Fruit fly (Drosophila melanogaster): ENCODE measurements around the gene Pgant6.

The Pgant6 gene

DNA sequence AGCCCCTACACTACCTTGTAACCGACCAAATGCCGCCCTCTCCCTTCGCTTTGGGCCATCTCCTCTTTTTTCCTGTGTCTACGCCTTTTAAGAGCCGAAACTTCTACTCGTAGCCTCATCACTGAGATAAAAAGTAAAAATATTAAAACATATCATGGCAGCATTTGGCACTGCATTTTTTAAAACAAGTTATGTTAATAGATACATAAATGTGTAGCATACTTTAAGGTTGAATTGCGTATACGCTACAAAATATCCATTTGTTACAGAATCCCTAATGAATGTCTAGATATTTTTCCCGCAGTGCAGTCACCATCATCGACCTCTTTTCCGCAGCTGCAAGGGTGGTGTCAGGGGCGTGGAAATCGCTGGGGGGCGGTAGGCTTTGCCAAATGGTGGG lies 40.9 kb downstream of the Pgant6 start (continued):
- no peak for TF ChIP-seq CG4328 (GFP tag; optimal IDR thresholded peaks at IDR 0.05)
- no peak for TF ChIP-seq Sin3A (optimal IDR thresholded peaks at IDR 0.05)
- no peak for TF ChIP-seq CG1792 (GFP tag; optimal IDR thresholded peaks at IDR 0.05)
- TF ChIP-seq CG30431 (GFP tag; optimal IDR thresholded peaks at IDR 0.05) = no peak
- TF ChIP-seq Dad (GFP tag; optimal IDR thresholded peaks at IDR 0.05) = no peak
- no peak for TF ChIP-seq pros (GFP tag; optimal IDR thresholded peaks at IDR 0.05)
- TF ChIP-seq h (optimal IDR thresholded peaks at IDR 0.05) = no peak
- no peak for TF ChIP-seq CG12071 (GFP tag; optimal IDR thresholded peaks at IDR 0.05)
- TF ChIP-seq unpg (GFP tag; optimal IDR thresholded peaks at IDR 0.05) = peak; percentile 32
- TF ChIP-seq CG6683 (GFP tag; optimal IDR thresholded peaks at IDR 0.05) = peak; percentile 16
- no peak for TF ChIP-seq Vsx1 (GFP tag; optimal IDR thresholded peaks at IDR 0.05)
- no peak for TF ChIP-seq p53 (GFP tag; optimal IDR thresholded peaks at IDR 0.05)
- TF ChIP-seq bowl (GFP tag; IDR thresholded peaks at IDR 0.05) = no peak
- TF ChIP-seq pzg (GFP tag; optimal IDR thresholded peaks at IDR 0.05) = no peak
- no peak for TF ChIP-seq Lim3 (GFP tag; IDR thresholded peaks at IDR 0.05)
- peak; percentile 53 for TF ChIP-seq cwo (GFP tag; optimal IDR thresholded peaks at IDR 0.05)
- no peak for TF ChIP-seq sima (GFP tag; optimal IDR thresholded peaks at IDR 0.05)
- no peak for TF ChIP-seq ab (GFP tag; optimal IDR thresholded peaks at IDR 0.05)
- TF ChIP-seq Hmx (GFP tag; optimal IDR thresholded peaks at IDR 0.05) = no peak
- TF ChIP-seq CG12769 (tag; optimal IDR thresholded peaks at IDR 0.05) = peak; percentile 61
- TF ChIP-seq HmgZ (tag; optimal IDR thresholded peaks at IDR 0.05) = no peak
- no peak for TF ChIP-seq Ets97D (GFP tag; optimal IDR thresholded peaks at IDR 0.05)
- TF ChIP-seq CG4404 (GFP tag; IDR thresholded peaks at IDR 0.05) = peak; percentile 42
- no peak for TF ChIP-seq az2 (GFP tag; optimal IDR thresholded peaks at IDR 0.05)
- TF ChIP-seq CG3281 (GFP tag; optimal IDR thresholded peaks at IDR 0.05) = peak; percentile 41
- TF ChIP-seq Bdp1 (GFP tag; optimal IDR thresholded peaks at IDR 0.05) = no peak
- no peak for TF ChIP-seq Abd-B (GFP tag; optimal IDR thresholded peaks at IDR 0.05)
- no peak for TF ChIP-seq Side (GFP tag; optimal IDR thresholded peaks at IDR 0.05)
- no peak for TF ChIP-seq unc-4 (GFP tag; IDR thresholded peaks at IDR 0.05; ENCODE audit: partially characterized antibody)
- TF ChIP-seq Gug (GFP tag; IDR thresholded peaks at IDR 0.05) = peak; percentile 47; the same call in 1 of the 4 replicates
- TF ChIP-seq Fer3 (tag; optimal IDR thresholded peaks at IDR 0.05) = peak; percentile 30
- TF ChIP-seq Tbp (GFP tag; optimal IDR thresholded peaks at IDR 0.05) = no peak
- TF ChIP-seq CG6854 (GFP tag; optimal IDR thresholded peaks at IDR 0.05) = peak; percentile 26
- no peak for TF ChIP-seq z (GFP tag; IDR thresholded peaks at IDR 0.05)
- TF ChIP-seq CG2129 (GFP tag; IDR thresholded peaks at IDR 0.05; ENCODE audit: partially characterized antibody) = no peak
- no peak for TF ChIP-seq CG12104 (GFP tag; optimal IDR thresholded peaks at IDR 0.05)
- TF ChIP-seq CG1529 (GFP tag; optimal IDR thresholded peaks at IDR 0.05) = no peak
- no peak for TF ChIP-seq CG6654 (GFP tag; optimal IDR thresholded peaks at IDR 0.05)
- no peak for TF ChIP-seq CG18764 (GFP tag; optimal IDR thresholded peaks at IDR 0.05)
- TF ChIP-seq CG15601 (tag; optimal IDR thresholded peaks at IDR 0.05) = no peak
- TF ChIP-seq Atf6 (GFP tag; IDR thresholded peaks at IDR 0.05) = peak; percentile 41; the same call in 1 of the 2 replicates
- no peak for TF ChIP-seq sug (tag; optimal IDR thresholded peaks at IDR 0.05)
- no peak for TF ChIP-seq CG4282 (GFP tag; optimal IDR thresholded peaks at IDR 0.05)
- TF ChIP-seq CG7839 (tag; optimal IDR thresholded peaks at IDR 0.05) = no peak
- no peak for TF ChIP-seq CG9817 (tag; optimal IDR thresholded peaks at IDR 0.05)
- no peak for TF ChIP-seq CHES-1-like (GFP tag; optimal IDR thresholded peaks at IDR 0.05)
- no peak for TF ChIP-seq psq (GFP tag; optimal IDR thresholded peaks at IDR 0.05)
- no peak for TF ChIP-seq CG10959 (GFP tag; IDR thresholded peaks at IDR 0.05)
- no peak for TF ChIP-seq Atf-2 (GFP tag; optimal IDR thresholded peaks at IDR 0.05)
- no peak for TF ChIP-seq pb (GFP tag; optimal IDR thresholded peaks at IDR 0.05)
- peak; percentile 57 for TF ChIP-seq bcd (GFP tag; optimal IDR thresholded peaks at IDR 0.05)
- no peak for TF ChIP-seq CG17612 (GFP tag; IDR thresholded peaks at IDR 0.05)
- TF ChIP-seq MESR4 (GFP tag; optimal IDR thresholded peaks at IDR 0.05) = no peak

Measured in whole organism, embryonic.